Fruit fly (Drosophila melanogaster) S2 (cell line): ENCODE results near the gene CG11693.

Source experiments
- CG8478 ChIP-seq: fragments of >200 bp; optimal IDR thresholded peaks from 2 replicates; lab custom pipeline; 2018
- CTCF ChIP-seq, 2 experiments: fragments of >200 bp; optimal IDR thresholded peaks; 2 replicates each; lab custom pipeline; 2018

dm6 chr3R:8307283-8307682, 3.3 kb downstream of the CG11693 start:
- TF ChIP-seq CG8478 (lab: Kevin White, UChicago) (no peak), CTCF (optimal IDR thresholded peaks at IDR 0.05; lab: Kevin White, UChicago) (no peak)
